Fruit fly (Drosophila melanogaster): ENCODE results near the gene CG16700.

CG16700 gene

DNA sequence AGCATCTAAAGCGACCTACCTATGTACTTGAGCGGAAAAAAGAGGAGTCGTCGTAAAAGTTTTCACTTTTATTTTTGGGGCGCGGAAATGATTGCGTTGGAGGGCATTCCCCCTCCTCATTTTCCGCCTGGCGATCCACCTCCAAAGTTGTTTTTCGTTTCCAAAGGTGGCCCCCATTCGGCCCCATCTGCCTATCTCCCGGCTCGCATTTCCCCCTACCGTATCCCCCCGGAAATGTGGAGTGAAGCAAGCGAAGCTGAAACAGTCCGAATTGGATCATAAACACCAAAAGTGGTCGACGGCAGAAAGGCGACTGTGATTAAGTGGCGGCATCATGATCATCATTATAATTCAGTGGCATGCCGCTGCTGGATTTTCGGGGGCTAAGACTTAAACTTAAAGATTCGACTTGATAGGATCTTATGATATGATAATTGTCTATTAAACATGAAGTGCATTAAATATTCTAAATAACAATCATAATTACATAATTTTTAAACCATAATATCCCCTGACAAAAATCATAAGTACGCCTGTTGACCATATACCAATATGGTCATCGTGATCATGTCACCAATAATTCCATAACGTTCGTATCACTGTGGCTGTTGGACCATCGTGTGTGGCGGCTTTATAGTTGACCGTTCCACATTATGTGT is 32.0 kb downstream of the CG16700 start (continued):
- TF ChIP-seq ac (GFP tag; optimal IDR thresholded peaks at IDR 0.05): no peak
- peak; percentile 35 for TF ChIP-seq Ets97D (GFP tag; optimal IDR thresholded peaks at IDR 0.05)
- peak; percentile 86 for TF ChIP-seq CG11504 (tag; optimal IDR thresholded peaks at IDR 0.05)
- peak; percentile 17 for TF ChIP-seq CG18764 (GFP tag; optimal IDR thresholded peaks at IDR 0.05)
- no peak for TF ChIP-seq h (optimal IDR thresholded peaks at IDR 0.05)
- TF ChIP-seq fu2 (GFP tag; optimal IDR thresholded peaks at IDR 0.05): no peak
- TF ChIP-seq HmgZ (tag; optimal IDR thresholded peaks at IDR 0.05): peak; percentile 24
- TF ChIP-seq tap (tag; optimal IDR thresholded peaks at IDR 0.05): peak; percentile 80
- peak; percentile 66 for TF ChIP-seq CG6813 (GFP tag; optimal IDR thresholded peaks at IDR 0.05)
- peak; percentile 58 for TF ChIP-seq CG1529 (GFP tag; optimal IDR thresholded peaks at IDR 0.05)
- peak; percentile 65 for TF ChIP-seq esg (GFP tag; conservative IDR thresholded peaks at IDR 0.05)
- peak; percentile 85 for TF ChIP-seq ci (GFP tag; IDR thresholded peaks at IDR 0.05)
- peak; percentile 21 for TF ChIP-seq gcm2 (GFP tag; optimal IDR thresholded peaks at IDR 0.05)
- no peak for TF ChIP-seq crp (GFP tag; optimal IDR thresholded peaks at IDR 0.05)
- TF ChIP-seq fru (optimal IDR thresholded peaks at IDR 0.05): no peak
- TF ChIP-seq Bgb (GFP tag; IDR thresholded peaks at IDR 0.05; ENCODE audit: partially characterized antibody): no peak
- no peak for TF ChIP-seq bigmax (GFP tag; optimal IDR thresholded peaks at IDR 0.05)
- TF ChIP-seq Hmx (GFP tag; optimal IDR thresholded peaks at IDR 0.05): no peak
- TF ChIP-seq seq (GFP tag; IDR thresholded peaks at IDR 0.05): peak; percentile 41; the same call in 1 of the 2 replicates
- no peak for TF ChIP-seq CG3065 (GFP tag; optimal IDR thresholded peaks at IDR 0.05)
- TF ChIP-seq CG1602 (GFP tag; optimal IDR thresholded peaks at IDR 0.05): peak; percentile 18
- TF ChIP-seq Dip2 (GFP tag; IDR thresholded peaks at IDR 0.05): 0 out of 2 replicates have a peak, but pooled peaks have one; percentile 11
- peak; percentile 11 for TF ChIP-seq vfl (GFP tag; optimal IDR thresholded peaks at IDR 0.05)
- TF ChIP-seq Meics (GFP tag; optimal IDR thresholded peaks at IDR 0.05): peak; percentile 71
- peak; percentile 20 for TF ChIP-seq CG17802 (tag; optimal IDR thresholded peaks at IDR 0.05)
- TF ChIP-seq Mad (GFP tag; optimal IDR thresholded peaks at IDR 0.05): peak; percentile 56
- peak; percentile 0 for TF ChIP-seq MTF-1 (GFP tag; optimal IDR thresholded peaks at IDR 0.05; ENCODE audit: borderline replicate concordance)
- peak; percentile 70 for TF ChIP-seq caup (GFP tag; optimal IDR thresholded peaks at IDR 0.05; ENCODE audit: severe bottlenecking)
- peak; percentile 85 for TF ChIP-seq Sox102F (GFP tag; optimal IDR thresholded peaks at IDR 0.05)
- TF ChIP-seq CG17912 (GFP tag; optimal IDR thresholded peaks at IDR 0.05): no peak
- 0 out of 2 replicates have a peak, but pooled peaks have one; percentile 40 for TF ChIP-seq E2f2 (GFP tag; IDR thresholded peaks at IDR 0.05)
- peak; percentile 9; the same call in 1 of the 2 replicates for TF ChIP-seq Adf1 (GFP tag; IDR thresholded peaks at IDR 0.05)
- TF ChIP-seq Atf6 (GFP tag; IDR thresholded peaks at IDR 0.05): peak; percentile 62; the same call in 1 of the 2 replicates
- peak; percentile 69 for TF ChIP-seq CG10147 (GFP tag; optimal IDR thresholded peaks at IDR 0.05)
- TF ChIP-seq CG1024 (GFP tag; IDR thresholded peaks at IDR 0.05): peak; percentile 50; the same call in 1 of the 2 replicates
- TF ChIP-seq amos (GFP tag; IDR thresholded peaks at IDR 0.05; ENCODE audit: partially characterized antibody): no peak; the same call in 1 of the 2 replicates
- peak; percentile 32 for TF ChIP-seq sd (tag; optimal IDR thresholded peaks at IDR 0.05)
- TF ChIP-seq CG30020 (tag; optimal IDR thresholded peaks at IDR 0.05): no peak
- TF ChIP-seq CG9727 (GFP tag; optimal IDR thresholded peaks at IDR 0.05): peak; percentile 55
- no peak for TF ChIP-seq chn (GFP tag; optimal IDR thresholded peaks at IDR 0.05)
- no peak for TF ChIP-seq hb (GFP tag; IDR thresholded peaks at IDR 0.05; ENCODE audit: partially characterized antibody)
- peak; percentile 18 for TF ChIP-seq CG4707 (GFP tag; optimal IDR thresholded peaks at IDR 0.05)
- peak; percentile 72 for TF ChIP-seq H2.0 (GFP tag; IDR thresholded peaks at IDR 0.05)
- TF ChIP-seq CG12071 (GFP tag; optimal IDR thresholded peaks at IDR 0.05): peak; percentile 61
- peak; percentile 34 for TF ChIP-seq Fer2 (tag; optimal IDR thresholded peaks at IDR 0.05)
- TF ChIP-seq ssp (GFP tag; IDR thresholded peaks at IDR 0.05): 0 out of 2 replicates have a peak, but pooled peaks have one; percentile 38
- peak; percentile 79 for TF ChIP-seq CG8924 (tag; optimal IDR thresholded peaks at IDR 0.05)
- no peak for TF ChIP-seq Lim3 (GFP tag; IDR thresholded peaks at IDR 0.05)
- TF ChIP-seq gro (GFP tag; optimal IDR thresholded peaks at IDR 0.05): peak; percentile 59
- peak; percentile 72 for TF ChIP-seq ind (GFP tag; optimal IDR thresholded peaks at IDR 0.05)
